Fruit fly (Drosophila melanogaster) whole organism, adult: Measurements from ENCODE around the gene mRpS14.

Experiments used
- CG12768 ChIP-seq: fragments of 200-800 bp; sonication (Bioruptor generic); optimal IDR thresholded peaks from 2 replicates; lab custom pipeline; 2017; ENCODE audit warnings: missing biosample characterization, missing genetic modification characterization, mild to moderate bottlenecking, moderate library complexity, missing genetic modification reagents
- CG33017 ChIP-seq: fragments of 200-800 bp; sonication (Bioruptor generic); optimal IDR thresholded peaks from 2 replicates; lab custom pipeline; 2018; ENCODE audit warnings: missing biosample characterization, mild to moderate bottlenecking, missing genetic modification characterization, moderate library complexity
- CG5204 ChIP-seq: fragments of 200-800 bp; sonication (Bioruptor generic); optimal IDR thresholded peaks from 2 replicates; lab custom pipeline; 2016; ENCODE audit warnings: missing biosample characterization, missing genetic modification characterization
- CG7101 ChIP-seq: fragments of 200-800 bp; sonication (Bioruptor generic); optimal IDR thresholded peaks from 2 replicates; lab custom pipeline; 2018; ENCODE audit warnings: missing biosample characterization, mild to moderate bottlenecking, missing genetic modification characterization, moderate library complexity
- Crg-1 ChIP-seq: fragments of 200-800 bp; sonication (Bioruptor generic); optimal IDR thresholded peaks from 2 replicates; lab custom pipeline; 2016; ENCODE audit warnings: missing biosample characterization, missing genetic modification characterization
- Mnt ChIP-seq: fragments of 200-800 bp; sonication (Bioruptor generic); optimal IDR thresholded peaks from 2 replicates; lab custom pipeline; 2016; ENCODE audit warnings: missing biosample characterization, mild to moderate bottlenecking, missing genetic modification characterization
- kay ChIP-seq: fragments of 200-800 bp; sonication (Bioruptor generic); peaks from one replicate; lab custom pipeline; 2016; ENCODE audit warnings: missing biosample characterization, missing genetic modification characterization, borderline replicate concordance
- tj ChIP-seq: fragments of 200-800 bp; sonication (Bioruptor generic); optimal IDR thresholded peaks from 3 replicates; lab custom pipeline; 2017; ENCODE audit warnings: missing biosample characterization, mild to moderate bottlenecking, missing genetic modification characterization, moderate library complexity

- TF ChIP-seq tj (GFP tag; lab: Kevin White, UChicago) (peak; percentile 84), Crg-1 (GFP tag; lab: Kevin White, UChicago) (no peak), CG7101 (tag; lab: Kevin White, UChicago) (no peak), kay (no peak), Mnt (GFP tag; lab: Kevin White, UChicago) (no peak), CG5204 (GFP tag; lab: Kevin White, UChicago) (no peak), CG33017 (no peak), CG12768 (GFP tag; lab: Kevin White, UChicago) (no peak)
Observed at dm6 chrX:19498755-19499321, 18.8 kb upstream of the mRpS14 start.
